Fruit fly (Drosophila melanogaster) whole organism, larva: ENCODE data around the gene CaMKI.

ENCODE experiments used
- noc ChIP-seq: fragments of 200-800 bp; sonication (Bioruptor generic); optimal IDR thresholded peaks from 3 replicates; lab custom pipeline; 2019; ENCODE audit warnings: missing biosample characterization, mild to moderate bottlenecking, missing genetic modification characterization, moderate library complexity

Gene CaMKI

DNA sequence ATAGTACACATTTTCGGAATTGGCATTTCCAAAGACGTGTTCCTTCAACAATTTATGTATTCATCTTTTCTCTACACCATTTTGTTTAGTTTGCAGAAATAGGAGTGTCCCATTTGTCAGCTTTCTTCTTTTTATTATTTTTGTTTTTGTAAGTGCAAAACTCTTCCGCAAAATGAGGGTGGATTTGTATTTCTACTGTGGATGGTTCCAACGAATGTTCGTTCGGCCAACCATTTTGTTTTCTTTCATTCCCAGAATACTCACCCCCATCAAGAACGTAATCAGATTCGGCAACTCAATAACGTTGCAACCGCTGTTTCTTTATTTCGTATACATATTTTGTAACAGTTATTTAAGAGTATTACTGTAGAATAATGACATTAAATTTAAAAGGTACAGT is 17.0 kb upstream of the CaMKI start:
- no peak for TF ChIP-seq noc (tag; lab: Kevin White, UChicago)

DNA sequence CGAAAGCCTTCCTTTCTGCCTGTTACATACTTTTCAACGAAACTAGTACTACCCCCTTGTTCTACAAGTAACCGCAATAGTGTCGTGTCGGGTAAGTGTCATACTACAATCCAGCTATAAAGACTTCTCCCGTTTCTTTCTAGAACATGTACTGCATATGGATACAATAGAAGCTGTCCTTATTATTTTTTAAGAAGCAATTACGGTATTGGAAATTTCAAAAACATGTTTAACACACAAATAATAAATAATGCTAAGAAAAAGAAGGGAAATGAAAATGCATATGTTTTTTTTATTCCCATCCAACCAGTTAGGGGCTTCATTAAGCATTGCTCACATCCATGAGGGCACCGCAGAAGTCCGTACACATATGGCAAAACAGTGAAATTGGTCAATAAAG is 15.8 kb upstream of the CaMKI start:
- TF ChIP-seq noc (tag; lab: Kevin White, UChicago): no peak

DNA sequence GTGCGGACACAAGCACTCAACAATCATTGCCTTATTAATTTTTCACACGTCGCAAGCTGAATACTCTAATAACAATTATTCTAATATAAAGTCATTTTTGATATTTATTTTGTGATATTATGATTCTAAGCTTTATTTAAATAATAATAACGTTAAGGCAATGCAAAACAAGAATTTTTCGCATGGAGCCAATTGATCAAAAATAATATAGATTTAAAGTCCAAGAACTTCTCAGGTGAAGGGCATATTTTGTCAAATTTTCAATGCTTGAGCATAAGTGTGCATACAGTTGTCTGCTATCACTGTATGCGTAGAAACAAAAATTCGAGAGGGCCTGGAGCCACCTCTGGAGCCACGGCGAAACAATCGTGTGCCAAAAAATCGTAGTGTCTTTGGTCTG is 10.9 kb upstream of the CaMKI start:
- TF ChIP-seq noc (tag; lab: Kevin White, UChicago): no peak

DNA sequence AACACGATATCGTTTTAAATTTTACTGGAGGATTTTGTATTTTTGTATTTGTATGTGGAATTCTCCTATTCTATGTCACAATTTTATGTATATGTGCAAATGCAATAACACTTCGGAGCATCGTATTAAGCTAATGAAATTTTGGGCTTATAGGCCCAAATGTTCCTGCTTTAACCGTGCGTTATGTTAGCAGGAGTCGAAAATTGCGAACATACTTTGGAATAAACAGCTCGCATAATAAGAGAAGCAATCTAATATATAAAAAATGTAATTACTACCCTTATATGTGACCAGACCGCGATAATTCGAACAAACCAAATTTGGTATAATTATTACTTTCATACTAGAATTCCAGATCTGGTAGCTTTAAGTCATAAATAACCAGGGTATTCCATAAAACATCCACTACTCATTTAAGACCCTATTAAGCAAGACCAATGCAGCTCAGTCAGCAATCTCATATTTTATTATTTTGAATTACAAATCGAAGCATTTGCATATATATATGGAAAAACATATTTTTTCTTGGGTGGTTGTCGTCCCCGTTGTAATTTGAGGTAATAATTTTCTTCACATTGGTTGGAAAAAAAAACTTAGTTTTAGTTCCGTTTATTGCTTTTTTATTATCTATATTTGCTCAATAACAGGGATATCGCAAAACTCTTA is 1.6 kb upstream of the CaMKI start, which contains the start of gene lgs:
Gene lgs (minus strand): TSS at position 320 of the 666 bp plus-strand sequence.
- no peak for TF ChIP-seq noc (tag; lab: Kevin White, UChicago)

DNA sequence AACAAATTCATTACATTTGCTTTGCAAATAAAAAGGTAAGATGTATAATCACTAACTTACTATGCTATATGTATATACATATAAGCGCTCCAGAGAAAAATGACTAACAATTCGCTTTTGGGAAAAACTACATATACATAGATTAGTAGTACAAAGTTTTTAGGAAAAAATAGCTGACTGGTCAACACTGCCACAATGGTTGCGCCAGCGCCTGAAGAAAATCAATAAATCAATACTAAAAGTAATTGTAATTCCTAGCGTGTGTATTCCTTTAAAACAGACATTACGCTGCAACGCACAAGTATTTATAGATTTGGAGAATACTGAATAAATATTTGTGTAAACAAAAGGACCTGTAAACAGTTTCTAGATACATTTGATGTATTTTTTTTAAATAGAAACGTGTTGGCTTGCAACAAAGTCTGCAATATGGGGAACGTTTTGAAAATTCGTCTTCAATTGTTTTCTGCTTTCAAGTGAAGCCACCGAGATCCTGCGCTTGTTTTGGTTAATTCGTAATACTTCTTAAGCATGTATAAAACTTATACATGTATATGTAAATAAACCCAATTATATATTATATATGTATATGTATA is 725 bp downstream of the CaMKI start:
- TF ChIP-seq noc (tag; lab: Kevin White, UChicago): no peak

DNA sequence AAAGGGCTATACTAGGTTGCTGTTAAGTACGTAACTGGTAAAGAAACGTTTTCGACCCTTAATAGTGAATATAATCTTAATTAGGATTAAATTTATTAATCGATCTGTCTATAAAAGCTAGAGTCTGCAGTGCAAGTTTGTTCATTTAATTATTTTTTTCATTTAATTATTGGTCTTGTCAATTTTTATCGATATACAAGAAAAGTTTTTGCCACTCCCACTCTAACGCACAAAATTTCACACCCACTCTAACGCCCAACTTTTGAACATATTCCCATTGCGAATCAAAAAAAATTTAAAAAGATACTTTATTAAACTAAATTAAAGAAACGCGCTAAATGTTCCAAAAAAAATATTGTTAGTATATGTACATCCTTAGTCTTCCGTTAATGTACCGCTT is 2.8 kb downstream of the CaMKI start:
- TF ChIP-seq noc (tag; lab: Kevin White, UChicago): no peak

DNA sequence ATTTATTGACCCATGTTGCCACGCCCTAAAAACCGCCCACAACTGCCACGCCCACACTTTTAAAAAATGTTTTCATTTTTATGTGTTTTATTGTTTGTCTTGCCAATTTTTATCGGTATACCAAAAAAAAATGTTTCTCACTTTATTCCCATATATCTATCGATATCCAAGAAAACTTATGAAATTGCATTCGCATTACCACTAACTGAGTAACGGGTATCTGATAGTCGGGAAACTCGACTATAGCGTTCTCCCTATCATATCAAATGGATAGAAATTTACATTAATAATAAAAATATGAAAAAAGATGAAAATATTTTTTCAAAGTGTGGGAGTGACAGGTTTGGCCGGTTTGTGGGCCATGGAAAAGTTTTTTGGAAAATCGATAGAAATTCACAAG is 3.7 kb downstream of the CaMKI start:
- TF ChIP-seq noc (tag; lab: Kevin White, UChicago): no peak

DNA sequence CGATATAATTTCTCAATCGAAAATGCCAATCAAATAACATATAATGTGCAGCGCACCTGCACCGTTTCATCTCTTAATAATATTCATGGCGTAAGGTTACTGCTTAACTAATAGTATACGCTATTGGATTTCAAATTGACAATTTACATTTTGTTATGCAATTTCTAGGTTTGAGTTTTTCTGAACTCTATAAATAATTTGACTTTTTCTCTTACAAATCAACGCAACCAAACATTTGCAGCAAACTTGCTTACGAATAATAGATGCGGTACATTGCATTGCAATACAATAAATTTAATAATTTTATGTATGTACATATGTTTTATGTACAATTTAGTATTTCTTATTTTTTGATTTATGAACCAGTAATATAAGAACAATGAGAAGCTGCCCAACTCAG is 8.0 kb downstream of the CaMKI start:
- TF ChIP-seq noc (tag; lab: Kevin White, UChicago): no peak

DNA sequence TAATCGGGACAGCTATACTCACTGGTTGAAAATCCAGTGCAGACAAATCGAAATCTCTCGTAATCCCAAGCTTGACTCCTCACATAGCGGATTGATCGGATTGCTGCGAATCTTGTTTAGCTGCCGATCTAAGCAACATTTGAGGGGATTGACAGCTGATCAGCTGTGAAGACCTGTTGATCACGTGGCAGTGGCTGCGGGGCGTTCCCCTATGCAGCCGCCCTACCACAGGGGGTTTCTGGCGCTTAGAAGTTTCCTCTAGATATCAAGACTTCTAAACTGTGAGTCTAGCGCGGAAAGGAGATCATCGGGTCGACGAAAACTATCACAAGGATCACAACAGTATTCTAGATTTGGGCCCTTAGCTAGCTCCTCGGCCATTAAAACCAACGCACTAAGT is 13.3 kb downstream of the CaMKI start:
- TF ChIP-seq noc (tag; lab: Kevin White, UChicago): no peak

DNA sequence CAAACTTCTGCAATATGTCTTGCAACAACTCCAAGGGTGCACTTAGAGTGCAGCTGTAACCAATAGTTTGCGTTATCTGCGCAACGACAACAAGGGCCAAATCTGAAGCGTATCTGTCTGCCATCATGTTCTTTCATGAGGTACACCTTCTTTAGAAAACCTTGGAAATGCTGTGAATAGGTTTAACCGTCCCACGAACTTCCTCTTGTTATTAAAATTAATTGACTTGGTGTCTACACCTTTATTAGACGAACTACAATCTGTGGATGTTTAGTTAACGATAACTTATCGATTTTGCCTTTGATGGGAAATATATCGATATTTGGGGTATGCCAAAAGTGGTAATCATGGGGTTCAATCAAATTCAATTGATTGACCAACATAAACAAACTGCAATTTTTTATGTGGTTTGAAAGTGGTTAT is 21.2 kb downstream of the CaMKI start, which contains the start of gene Taf3:
Gene Taf3 (minus strand): TSS at position 286 of the 423 bp plus-strand sequence.
- TF ChIP-seq noc (tag; lab: Kevin White, UChicago): no peak

DNA sequence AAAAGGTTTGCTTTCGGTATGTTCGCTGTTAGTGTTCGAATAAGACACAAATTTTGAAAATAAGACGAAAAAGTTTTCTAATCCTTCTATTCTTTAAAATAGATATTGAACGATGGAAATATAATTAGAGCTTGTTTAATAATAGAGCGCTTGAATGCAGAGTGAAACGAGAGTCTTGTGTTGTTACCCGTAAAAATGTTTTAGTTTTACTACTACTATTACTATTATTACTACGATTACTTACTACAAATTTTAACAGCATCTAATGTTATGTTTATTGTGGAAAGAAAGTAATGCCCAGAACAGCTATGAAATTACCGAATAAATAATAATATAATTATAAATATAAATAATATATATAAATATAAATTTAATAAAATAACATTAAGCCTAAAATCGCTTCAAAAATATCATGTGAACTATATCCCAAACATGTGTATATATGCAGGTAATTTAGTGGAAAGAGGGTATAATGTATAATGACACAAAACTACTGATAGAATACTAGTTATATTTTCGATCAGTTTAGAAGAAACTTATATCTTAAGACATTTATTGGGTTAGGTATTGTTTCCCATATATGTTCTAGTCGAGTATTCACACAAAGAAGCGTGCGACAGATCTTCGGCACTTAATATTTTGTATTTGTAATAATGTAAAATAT is 21.8 kb downstream of the CaMKI start, which contains the start of gene CG33941:
Gene CG33941 (plus strand): TSS at position 522 of the 664 bp plus-strand sequence.
- no peak for TF ChIP-seq noc (tag; lab: Kevin White, UChicago)

DNA sequence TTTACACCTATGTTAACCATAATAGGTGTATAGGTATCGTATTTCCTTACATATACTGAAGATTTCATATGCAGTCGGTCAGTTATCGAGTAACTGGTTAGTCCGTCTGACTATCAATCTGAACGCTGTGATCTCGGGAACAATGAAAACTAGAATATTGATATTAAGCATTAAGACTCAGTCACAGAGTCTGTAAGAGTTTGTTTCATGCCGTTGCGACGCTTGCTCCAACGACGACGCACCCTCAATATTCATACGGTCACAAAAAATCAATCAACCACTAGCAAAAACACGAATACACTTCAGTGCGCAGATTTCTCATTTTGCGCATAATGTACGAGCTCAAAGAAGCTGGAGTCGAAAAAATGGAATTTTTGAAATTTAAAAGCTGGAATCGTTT is 22.7 kb downstream of the CaMKI start:
- TF ChIP-seq noc (tag; lab: Kevin White, UChicago): no peak

DNA sequence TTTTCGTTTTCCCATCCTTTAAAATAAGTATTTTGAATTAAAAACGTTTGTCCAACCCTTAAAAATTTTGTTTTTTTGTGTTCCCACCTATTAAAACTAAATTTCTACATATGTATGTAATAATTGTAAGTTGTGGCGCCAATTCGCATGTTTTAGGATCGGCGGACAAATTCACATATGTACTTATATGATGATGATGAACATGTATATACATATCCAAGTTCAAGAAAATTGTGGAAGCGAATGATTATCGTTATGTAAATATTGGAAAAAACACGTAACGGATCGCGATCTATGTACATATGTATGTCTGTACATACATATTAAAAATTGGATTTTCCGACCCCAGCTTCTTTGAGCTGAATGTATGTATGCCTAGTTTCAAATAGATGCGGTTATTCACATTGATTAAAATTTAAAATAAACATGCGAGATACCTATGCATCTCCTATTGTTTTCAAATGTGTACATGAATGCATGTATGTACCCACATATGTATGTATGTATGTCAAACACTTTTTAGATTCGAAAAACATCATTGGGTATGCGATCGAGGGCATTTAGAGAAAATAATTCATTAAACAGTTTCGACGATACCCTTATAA is 23.4 kb downstream of the CaMKI start:
- no peak for TF ChIP-seq noc (tag; lab: Kevin White, UChicago)

DNA sequence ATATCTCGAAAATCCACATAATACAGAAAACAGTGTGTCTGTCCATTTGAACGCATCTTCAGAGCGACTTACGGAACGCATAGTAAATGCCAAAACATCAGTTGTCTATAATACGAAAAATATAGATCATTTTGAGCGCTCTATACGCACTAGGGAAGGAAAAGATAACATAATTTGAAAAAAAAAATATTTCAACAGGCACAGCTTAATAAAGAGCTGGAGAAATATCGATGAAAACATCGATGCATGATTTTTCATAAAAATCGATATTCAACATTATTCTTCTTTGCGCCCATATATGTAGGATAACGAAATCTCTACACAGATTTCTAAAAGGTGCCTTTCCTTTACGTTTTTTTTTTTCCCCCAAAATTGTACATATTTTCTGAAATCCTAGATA is 36.4 kb downstream of the CaMKI start:
- no peak for TF ChIP-seq noc (tag; lab: Kevin White, UChicago)

DNA sequence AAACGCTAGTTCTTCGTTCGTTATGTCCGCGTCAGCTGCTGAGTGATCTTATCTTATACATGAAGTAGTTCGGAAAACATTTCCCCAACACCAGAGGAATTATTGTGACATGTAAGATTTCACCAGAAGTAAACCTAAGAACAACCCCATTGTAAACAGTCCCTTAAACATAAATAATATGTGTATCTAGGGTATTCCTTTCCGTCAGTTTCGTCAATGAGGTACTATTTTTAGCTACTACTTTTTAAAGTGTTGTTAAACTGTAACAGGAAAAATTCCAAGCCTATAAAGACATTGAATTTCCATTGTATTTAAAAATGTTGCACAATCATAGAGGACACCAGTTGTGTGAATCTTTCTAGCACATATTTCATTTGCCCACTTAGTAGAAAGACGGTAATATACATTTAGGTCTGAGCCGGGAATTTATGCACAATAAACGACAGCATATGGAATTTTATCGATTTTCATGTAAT is 37.4 kb downstream of the CaMKI start:
- TF ChIP-seq noc (tag; lab: Kevin White, UChicago): no peak

DNA sequence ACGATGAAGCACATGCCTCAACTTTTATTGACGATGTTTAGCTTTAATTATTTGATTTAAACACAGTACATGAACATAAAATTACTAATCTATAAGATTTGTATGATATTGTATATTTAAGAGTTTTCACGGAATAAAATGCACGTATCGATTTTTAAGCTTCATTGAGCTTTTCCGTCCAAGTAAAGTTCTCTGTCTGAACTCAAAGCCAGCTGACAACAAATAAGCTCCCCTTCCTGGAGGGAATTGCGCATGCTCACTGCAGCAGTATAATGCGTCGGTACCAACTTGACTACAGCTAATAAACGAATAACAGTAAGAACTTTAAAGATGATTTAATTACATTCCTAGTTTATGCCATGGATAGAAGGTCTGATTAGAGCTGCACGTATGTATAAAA is 38.3 kb downstream of the CaMKI start:
- TF ChIP-seq noc (tag; lab: Kevin White, UChicago): no peak
